Worm (Caenorhabditis elegans): Measurements from ENCODE around the gene scl-14.

ce11 chrIV:13149276-13149675 is 16.0 kb upstream of the scl-14 start, which contains the start of gene nlp-79:
- TF ChIP-seq unc-62 (GFP tag; optimal IDR thresholded peaks at IDR 0.05) (no peak), ama-1 (optimal IDR thresholded peaks at IDR 0.05) (no peak), ZK546.5 (tag; optimal IDR thresholded peaks at IDR 0.05) (no peak), dmd-4 (tag; optimal IDR thresholded peaks at IDR 0.05) (no peak), unc-55 (GFP tag; optimal IDR thresholded peaks at IDR 0.05) (no peak), egl-27 (tag; optimal IDR thresholded peaks at IDR 0.05) (no peak), nhr-6 (tag; optimal IDR thresholded peaks at IDR 0.05) (no peak), nhr-12 (tag; optimal IDR thresholded peaks at IDR 0.05) (no peak), aly-2 (tag; optimal IDR thresholded peaks at IDR 0.05) (no peak)

Data from whole organism, L2 larva.